Fruit fly (Drosophila melanogaster) whole organism: ENCODE measurements around the gene exex.

Experiments used
- CG8478 ChIP-seq: fragments of >200 bp; optimal IDR thresholded peaks from 2 replicates; lab custom pipeline; 2018; ENCODE audit warnings: inconsistent platforms
- psq ChIP-seq: fragments of >200 bp; optimal IDR thresholded peaks from 2 replicates; lab custom pipeline; 2017
- usp ChIP-seq: fragments of >200 bp; optimal IDR thresholded peaks from 2 replicates; lab custom pipeline; 2017; ENCODE audit warnings: missing biosample characterization, missing genetic modification characterization, mixed read lengths

DNA sequence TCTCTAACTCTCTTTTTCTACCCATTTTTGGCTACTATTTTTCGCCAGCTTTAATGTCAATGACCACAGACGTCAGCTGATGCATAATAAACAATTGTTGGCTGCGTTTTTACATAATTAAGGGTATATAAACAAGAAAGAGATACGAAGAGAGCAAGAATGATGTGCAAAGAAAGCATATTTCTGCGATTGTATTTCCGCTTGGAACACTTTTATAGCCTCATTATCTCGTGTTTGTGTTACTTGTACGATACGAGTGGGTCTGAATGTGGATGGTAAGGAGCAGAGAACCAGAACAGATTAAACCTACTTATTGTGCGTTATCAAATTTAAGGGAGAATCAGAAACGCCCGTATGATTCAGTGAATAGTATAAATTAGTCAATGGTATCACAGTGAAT is 13.1 kb upstream of the exex start:
- TF ChIP-seq usp: no peak
- no peak for TF ChIP-seq CG8478 (lab: Kevin White, UChicago)
- no peak for TF ChIP-seq psq (lab: Kevin White, UChicago)
